Worm (Caenorhabditis elegans) whole organism, mixed stage, embryonic: Measurements from ENCODE around the gene cyp-13A10.

Experiments
- M03D4.4 ChIP-seq: sonication (generic microtip); optimal IDR thresholded peaks from 2 replicates; lab custom pipeline; 2017; ENCODE audit warnings: mild to moderate bottlenecking, missing genetic modification characterization, missing compliant biosample characterization
- bed-3 ChIP-seq: fragments of 200-800 bp; sonication (Bioruptor generic); optimal IDR thresholded peaks from 3 replicates; lab custom pipeline; 2018; ENCODE audit warnings: mild to moderate bottlenecking, missing genetic modification characterization, moderate library complexity, missing compliant biosample characterization
- ceh-43 ChIP-seq: fragments of 200-800 bp; sonication (Bioruptor generic); optimal IDR thresholded peaks from 2 replicates; lab custom pipeline; 2018; ENCODE audit warnings: mild to moderate bottlenecking, missing genetic modification characterization, moderate library complexity, missing compliant biosample characterization
- ceh-83 ChIP-seq: fragments of 200-800 bp; sonication (Bioruptor generic); optimal IDR thresholded peaks from 2 replicates; lab custom pipeline; 2018; ENCODE audit warnings: mild to moderate bottlenecking, missing genetic modification characterization, missing compliant biosample characterization
- ces-1 ChIP-seq: fragments of 150-350 bp; optimal IDR thresholded peaks from 2 replicates; lab custom pipeline; 2014; ENCODE audit warnings: missing biosample characterization, missing genetic modification reagents, missing genetic modification characterization
- cnd-1 ChIP-seq: fragments of 200-800 bp; sonication (Bioruptor generic); optimal IDR thresholded peaks from 2 replicates; lab custom pipeline; 2018; ENCODE audit warnings: mild to moderate bottlenecking, missing genetic modification characterization, missing compliant biosample characterization
- drap-1 ChIP-seq: fragments of 200-800 bp; sonication (Bioruptor generic); optimal IDR thresholded peaks from 3 replicates; lab custom pipeline; 2018; ENCODE audit warnings: mild to moderate bottlenecking, missing genetic modification characterization, missing compliant biosample characterization
- flh-1 ChIP-seq: fragments of 200-800 bp; sonication (Bioruptor generic); optimal IDR thresholded peaks from 2 replicates; lab custom pipeline; 2018; ENCODE audit warnings: mild to moderate bottlenecking, missing genetic modification characterization, moderate library complexity, missing compliant biosample characterization
- hlh-1 ChIP-seq: fragments of 150-350 bp; optimal IDR thresholded peaks from 2 replicates; lab custom pipeline; 2014; ENCODE audit warnings: missing biosample characterization, missing genetic modification reagents, missing genetic modification characterization
- lin-13 ChIP-seq: fragments of 150-350 bp; optimal IDR thresholded peaks from 2 replicates; lab custom pipeline; 2014; ENCODE audit warnings: missing biosample characterization, missing genetic modification characterization
- lin-32 ChIP-seq: fragments of 200-800 bp; sonication (Bioruptor generic); optimal IDR thresholded peaks from 2 replicates; lab custom pipeline; 2018; ENCODE audit warnings: mild to moderate bottlenecking, missing genetic modification characterization, missing compliant biosample characterization
- lsy-2 ChIP-seq: fragments of 150-350 bp; optimal IDR thresholded peaks from 2 replicates; lab custom pipeline; 2014; ENCODE audit warnings: missing biosample characterization, missing genetic modification characterization
- mab-5 ChIP-seq: fragments of 150-350 bp; optimal IDR thresholded peaks from 2 replicates; lab custom pipeline; 2014; ENCODE audit warnings: missing biosample characterization, missing genetic modification characterization
- mep-1 ChIP-seq: fragments of 150-350 bp; optimal IDR thresholded peaks from 2 replicates; lab custom pipeline; 2017; ENCODE audit warnings: missing biosample characterization, missing genetic modification reagents, missing genetic modification characterization, inconsistent platforms
- nhr-12 ChIP-seq: fragments of 150-350 bp; optimal IDR thresholded peaks from 2 replicates; lab custom pipeline; 2014; ENCODE audit warnings: missing biosample characterization, missing genetic modification characterization
- nhr-2 ChIP-seq: fragments of 150-350 bp; optimal IDR thresholded peaks from 2 replicates; lab custom pipeline; 2014; ENCODE audit warnings: missing biosample characterization, missing genetic modification characterization
- nhr-76 ChIP-seq: sonication (generic microtip); optimal IDR thresholded peaks from 2 replicates; lab custom pipeline; 2017; ENCODE audit warnings: missing biosample characterization, missing genetic modification characterization
- sem-2 ChIP-seq: fragments of 200-800 bp; sonication (Bioruptor generic); optimal IDR thresholded peaks from 2 replicates; lab custom pipeline; 2018; ENCODE audit warnings: mild to moderate bottlenecking, missing genetic modification characterization, missing compliant biosample characterization
- sptf-1 ChIP-seq: sonication (generic microtip); optimal IDR thresholded peaks from 2 replicates; lab custom pipeline; 2017; ENCODE audit warnings: mild to moderate bottlenecking, missing genetic modification characterization, moderate library complexity, missing compliant biosample characterization
- tbx-8 ChIP-seq: fragments of 200-800 bp; sonication (Bioruptor generic); optimal IDR thresholded peaks from 2 replicates; lab custom pipeline; 2018; ENCODE audit warnings: mild to moderate bottlenecking, missing genetic modification characterization, moderate library complexity, missing compliant biosample characterization
- unc-39 ChIP-seq: fragments of 150-350 bp; optimal IDR thresholded peaks from 2 replicates; lab custom pipeline; 2014; ENCODE audit warnings: missing biosample characterization, missing genetic modification characterization
- unc-62 ChIP-seq: fragments of 150-350 bp; optimal IDR thresholded peaks from 2 replicates; lab custom pipeline; 2014; ENCODE audit warnings: missing biosample characterization, missing genetic modification reagents, missing genetic modification characterization
- zip-8 ChIP-seq: fragments of 150-350 bp; optimal IDR thresholded peaks from 2 replicates; lab custom pipeline; 2014; ENCODE audit warnings: missing biosample characterization, missing genetic modification characterization
- ztf-11 ChIP-seq: fragments of 150-350 bp; optimal IDR thresholded peaks from 2 replicates; lab custom pipeline; 2014; ENCODE audit warnings: missing biosample characterization, missing genetic modification characterization

Gene cyp-13A10

ce11 chrII:9617902-9618245 lies 44.8 kb downstream of the cyp-13A10 start:
- TF ChIP-seq ceh-43 (GFP tag; lab: Kevin White, UChicago) (no peak), unc-62 (GFP tag; lab: Kevin White, UChicago) (no peak), zip-8 (tag; lab: Kevin White, UChicago) (no peak), bed-3 (GFP tag; lab: Kevin White, UChicago) (no peak)

- TF ChIP-seq lin-32 (no peak), sptf-1 (tag; lab: Kevin White, UChicago) (peak; percentile 2)
Observed at ce11 chrII:9617039-9617901, 45.4 kb downstream of the cyp-13A10 start, which contains the start of gene hal-3. Gene hal-3 (minus strand): TSS chrII:9617125.

- TF ChIP-seq sptf-1 (tag; lab: Kevin White, UChicago): no peak
- no peak for TF ChIP-seq mep-1
- TF ChIP-seq bed-3 (GFP tag; lab: Kevin White, UChicago): no peak
- no peak for TF ChIP-seq nhr-12 (tag; lab: Kevin White, UChicago)
- no peak for TF ChIP-seq ces-1
- no peak for TF ChIP-seq ceh-83 (GFP tag; lab: Kevin White, UChicago)
- TF ChIP-seq drap-1 (GFP tag; lab: Kevin White, UChicago): no peak
- no peak for TF ChIP-seq cnd-1 (tag; lab: Kevin White, UChicago)
- TF ChIP-seq mab-5: no peak
- TF ChIP-seq flh-1 (GFP tag; lab: Kevin White, UChicago): no peak
Observed at ce11 chrII:9614728-9615127, 48.0 kb downstream of the cyp-13A10 start, which contains the start of gene hlh-6. Gene hlh-6 (minus strand): TSS chrII:9614828.

- TF ChIP-seq ztf-11 (tag; lab: Kevin White, UChicago) (no peak), unc-39 (tag; lab: Kevin White, UChicago) (no peak), lin-13 (tag; lab: Kevin White, UChicago) (no peak), M03D4.4 (tag; lab: Kevin White, UChicago) (no peak), sem-2 (no peak), flh-1 (GFP tag; lab: Kevin White, UChicago) (no peak), tbx-8 (GFP tag; lab: Kevin White, UChicago) (no peak), lsy-2 (tag; lab: Kevin White, UChicago) (no peak), nhr-2 (tag; lab: Kevin White, UChicago) (no peak), hlh-1 (tag; lab: Kevin White, UChicago) (no peak), nhr-76 (tag; lab: Kevin White, UChicago) (no peak)
Observed at ce11 chrII:9611347-9611923, 51.2 kb downstream of the cyp-13A10 start, which contains the start of the genes T15H9.5 and T15H9.4. Gene T15H9.5 (minus strand): TSS chrII:9611447. Gene T15H9.4 (plus strand): TSS chrII:9611873.
